Fruit fly (Drosophila melanogaster) whole organism, embryonic: ENCODE results near the gene cic.

ENCODE experiments used
- Atf-2 ChIP-seq: fragments of 200-800 bp; sonication (Bioruptor generic); optimal IDR thresholded peaks from 2 replicates; lab custom pipeline; 2016; ENCODE audit warnings: missing biosample characterization, missing genetic modification characterization
- Bdp1 ChIP-seq: fragments of 200-800 bp; sonication (Bioruptor generic); optimal IDR thresholded peaks from 3 replicates; lab custom pipeline; 2016; ENCODE audit warnings: missing biosample characterization, missing genetic modification characterization
- CG10462 ChIP-seq: fragments of 200-800 bp; sonication (Bioruptor generic); optimal IDR thresholded peaks from 2 replicates; lab custom pipeline; 2016; ENCODE audit warnings: missing biosample characterization, missing genetic modification characterization
- CG10979 ChIP-seq: fragments of 200-800 bp; sonication (Bioruptor generic); optimal IDR thresholded peaks from 2 replicates; lab custom pipeline; 2018; ENCODE audit warnings: missing biosample characterization, mild to moderate bottlenecking, missing genetic modification characterization, moderate library complexity
- CG13296 ChIP-seq: fragments of 200-800 bp; sonication (Bioruptor generic); optimal IDR thresholded peaks from 3 replicates; lab custom pipeline; 2018; ENCODE audit warnings: missing biosample characterization, mild to moderate bottlenecking, missing genetic modification characterization
- CG1647 ChIP-seq: fragments of 200-800 bp; sonication (Bioruptor generic); optimal IDR thresholded peaks from 3 replicates; lab custom pipeline; 2016; ENCODE audit warnings: missing biosample characterization, missing genetic modification characterization
- CG17568 ChIP-seq: fragments of 200-800 bp; sonication (Bioruptor generic); optimal IDR thresholded peaks from 2 replicates; lab custom pipeline; 2018; ENCODE audit warnings: missing biosample characterization, mild to moderate bottlenecking, missing genetic modification characterization, moderate library complexity
- CG17912 ChIP-seq: fragments of 200-800 bp; sonication (Bioruptor generic); optimal IDR thresholded peaks from 2 replicates; lab custom pipeline; 2018; ENCODE audit warnings: missing biosample characterization, mild to moderate bottlenecking, missing genetic modification characterization
- CG2202 ChIP-seq: fragments of 200-800 bp; sonication (Bioruptor generic); optimal IDR thresholded peaks from 2 replicates; lab custom pipeline; 2018; ENCODE audit warnings: missing biosample characterization, mild to moderate bottlenecking, missing genetic modification characterization
- CG33557 ChIP-seq: fragments of 200-800 bp; sonication (Bioruptor generic); optimal IDR thresholded peaks from 2 replicates; lab custom pipeline; 2019; ENCODE audit warnings: missing biosample characterization, mild to moderate bottlenecking, missing genetic modification characterization, moderate library complexity
- CG4282 ChIP-seq: fragments of 200-800 bp; sonication (Bioruptor generic); optimal IDR thresholded peaks from 2 replicates; lab custom pipeline; 2016; ENCODE audit warnings: missing biosample characterization, missing genetic modification characterization
- CG4360 ChIP-seq: fragments of 200-800 bp; sonication (Bioruptor generic); IDR thresholded peaks from 2 replicates; pipeline ENCODE4 v1.3.6; 2022; ENCODE audit warnings: missing biosample characterization, missing genetic modification characterization
- CG4617 ChIP-seq: fragments of 200-800 bp; sonication (Bioruptor generic); optimal IDR thresholded peaks from 3 replicates; lab custom pipeline; 2016; ENCODE audit warnings: missing biosample characterization, missing genetic modification characterization, borderline replicate concordance
- CG4854 ChIP-seq: fragments of 200-800 bp; sonication (Bioruptor generic); optimal IDR thresholded peaks from 2 replicates; lab custom pipeline; 2016; ENCODE audit warnings: missing biosample characterization, missing genetic modification characterization, inconsistent platforms
- CG6254 ChIP-seq: fragments of 200-800 bp; sonication (Bioruptor generic); optimal IDR thresholded peaks from 3 replicates; lab custom pipeline; 2017; ENCODE audit warnings: mild to moderate bottlenecking, missing biosample characterization, missing genetic modification reagents, missing genetic modification characterization
- CG8089 ChIP-seq: fragments of 200-800 bp; sonication (Bioruptor generic); optimal IDR thresholded peaks from 3 replicates; lab custom pipeline; 2016; ENCODE audit warnings: missing biosample characterization, missing genetic modification characterization
- Doc3 ChIP-seq: fragments of 200-800 bp; sonication (Bioruptor generic); IDR thresholded peaks from 3 replicates; pipeline ENCODE4 v1.3.6; 2022; ENCODE audit warnings: missing biosample characterization, missing genetic modification characterization; ENCODE audit not compliant: partially characterized antibody
- Dp ChIP-seq: fragments of 200-800 bp; sonication (Bioruptor generic); optimal IDR thresholded peaks from 2 replicates; lab custom pipeline; 2018; ENCODE audit warnings: missing biosample characterization, mild to moderate bottlenecking, missing genetic modification characterization, moderate library complexity
- Drgx ChIP-seq: fragments of 200-800 bp; sonication (Bioruptor generic); IDR thresholded peaks from 2 replicates; pipeline ENCODE4 v1.3.6; 2022; ENCODE audit warnings: missing biosample characterization, missing genetic modification characterization
- HHEX ChIP-seq: fragments of 200-800 bp; sonication (Bioruptor generic); optimal IDR thresholded peaks from 3 replicates; lab custom pipeline; 2017; ENCODE audit warnings: missing biosample characterization, mild to moderate bottlenecking, missing genetic modification characterization, missing genetic modification reagents
- Hey ChIP-seq: fragments of 200-800 bp; sonication (Bioruptor generic); optimal IDR thresholded peaks from 3 replicates; lab custom pipeline; 2018; ENCODE audit warnings: missing biosample characterization, mild to moderate bottlenecking, missing genetic modification characterization
- Hmr ChIP-seq: fragments of 200-800 bp; sonication (Bioruptor generic); optimal IDR thresholded peaks from 3 replicates; lab custom pipeline; 2017; ENCODE audit warnings: mild to moderate bottlenecking, missing biosample characterization, missing genetic modification reagents, missing genetic modification characterization
- Hsf ChIP-seq: fragments of 200-800 bp; sonication (Bioruptor generic); optimal IDR thresholded peaks from 3 replicates; lab custom pipeline; 2016; ENCODE audit warnings: missing biosample characterization, missing genetic modification characterization
- NC2α ChIP-seq: fragments of 200-800 bp; sonication (Bioruptor generic); optimal IDR thresholded peaks from 2 replicates; lab custom pipeline; 2016; ENCODE audit warnings: missing biosample characterization, missing genetic modification characterization
- Neu2 ChIP-seq: fragments of 200-800 bp; sonication (Bioruptor generic); optimal IDR thresholded peaks from 3 replicates; lab custom pipeline; 2016; ENCODE audit warnings: missing biosample characterization, missing genetic modification characterization, borderline replicate concordance
- Oli ChIP-seq: fragments of 200-800 bp; sonication (Bioruptor generic); optimal IDR thresholded peaks from 2 replicates; lab custom pipeline; 2018; ENCODE audit warnings: missing biosample characterization, mild to moderate bottlenecking, missing genetic modification characterization, moderate library complexity
- Sry-β ChIP-seq: fragments of 200-800 bp; sonication (Bioruptor generic); optimal IDR thresholded peaks from 2 replicates; lab custom pipeline; 2018; ENCODE audit warnings: missing biosample characterization, mild to moderate bottlenecking, missing genetic modification characterization, moderate library complexity
- Stat92E ChIP-seq, 3 experiments: fragments of >200 bp in 2 of 3; fragments of 200-800 bp in 1 of 3; sonication (Bioruptor generic) in 1 of 3; optimal IDR thresholded peaks; 2 replicates each; lab custom pipeline; 2017 to 2019; ENCODE audit warnings: missing biosample characterization in 3 of 3, missing genetic modification characterization in 3 of 3, mild to moderate bottlenecking in 1 of 3, moderate library complexity in 1 of 3
- Usf ChIP-seq: fragments of 200-800 bp; sonication (Bioruptor generic); optimal IDR thresholded peaks from 2 replicates; lab custom pipeline; 2017; ENCODE audit warnings: missing genotype, missing biosample characterization, missing genetic modification characterization
- amos ChIP-seq: fragments of 200-800 bp; sonication (Bioruptor generic); IDR thresholded peaks from 2 replicates; pipeline ENCODE4 v1.3.6; 2022; ENCODE audit warnings: missing biosample characterization, missing genetic modification characterization; ENCODE audit not compliant: partially characterized antibody
- br ChIP-seq: fragments of >200 bp; optimal IDR thresholded peaks from 2 replicates; lab custom pipeline; 2017
- caup ChIP-seq: fragments of 200-800 bp; sonication (Bioruptor generic); optimal IDR thresholded peaks from 3 replicates; lab custom pipeline; 2017; ENCODE audit warnings: missing biosample characterization, mild to moderate bottlenecking, missing genetic modification characterization, moderate library complexity; ENCODE audit not compliant: severe bottlenecking
- cwo ChIP-seq: fragments of 200-800 bp; sonication (Bioruptor generic); optimal IDR thresholded peaks from 3 replicates; lab custom pipeline; 2017; ENCODE audit warnings: missing biosample characterization, missing genetic modification characterization, mild to moderate bottlenecking, moderate library complexity, missing genetic modification reagents
- danr ChIP-seq: fragments of 200-800 bp; sonication (Bioruptor generic); IDR thresholded peaks from 2 replicates; pipeline ENCODE4 v1.3.6; 2022; ENCODE audit warnings: missing biosample characterization, missing genetic modification characterization
- ems ChIP-seq: fragments of 200-800 bp; sonication (Bioruptor generic); optimal IDR thresholded peaks from 3 replicates; lab custom pipeline; 2016; ENCODE audit warnings: missing biosample characterization, missing genetic modification characterization
- insv ChIP-seq, 2 experiments: fragments of 200-800 bp; sonication (Bioruptor generic); optimal IDR thresholded peaks; 3 replicates each; lab custom pipeline; 2016 to 2018; ENCODE audit warnings: missing biosample characterization in 2 of 2, missing genetic modification characterization in 2 of 2
- jumu ChIP-seq: fragments of 200-800 bp; sonication (Bioruptor generic); optimal IDR thresholded peaks from 3 replicates; lab custom pipeline; 2016; ENCODE audit warnings: missing biosample characterization, missing genetic modification characterization
- klu ChIP-seq: fragments of 200-800 bp; sonication (Bioruptor generic); IDR thresholded peaks from 2 replicates; pipeline ENCODE4 v1.3.6; 2022; ENCODE audit warnings: missing biosample characterization, missing genetic modification characterization
- mld ChIP-seq: fragments of 200-800 bp; sonication (Bioruptor generic); IDR thresholded peaks from 3 replicates; pipeline ENCODE4 v1.3.6; 2022; ENCODE audit warnings: missing biosample characterization, missing genetic modification characterization; ENCODE audit not compliant: partially characterized antibody
- onecut ChIP-seq: fragments of 200-800 bp; sonication (Bioruptor generic); IDR thresholded peaks from 2 replicates; pipeline ENCODE4 v1.3.6; 2022; ENCODE audit warnings: missing biosample characterization, missing genetic modification characterization
- p53 ChIP-seq: fragments of 200-800 bp; sonication (Bioruptor generic); optimal IDR thresholded peaks from 2 replicates; lab custom pipeline; 2016; ENCODE audit warnings: missing biosample characterization, missing genetic modification characterization
- pan ChIP-seq, 4 experiments: fragments of >200 bp in 3 of 4; fragments of 200-800 bp in 1 of 4; sonication (Bioruptor generic) in 1 of 4; optimal IDR thresholded peaks in 3 of 4; IDR thresholded peaks in 1 of 4; 2 replicates each; pipeline versions ENCODE4 v1.3.6 to Lab custom; 2017 to 2022; ENCODE audit warnings: missing biosample characterization in 2 of 4, missing genetic modification characterization in 2 of 4, mixed read lengths in 1 of 4
- pum ChIP-seq: fragments of 200-800 bp; sonication (Bioruptor generic); optimal IDR thresholded peaks from 2 replicates; lab custom pipeline; 2016; ENCODE audit warnings: missing biosample characterization, missing genetic modification characterization
- run ChIP-seq: fragments of 200-800 bp; sonication (Bioruptor generic); optimal IDR thresholded peaks from 3 replicates; lab custom pipeline; 2018; ENCODE audit warnings: missing biosample characterization, mild to moderate bottlenecking, missing genetic modification characterization
- scrt ChIP-seq: fragments of 200-800 bp; sonication (Bioruptor generic); optimal IDR thresholded peaks from 2 replicates; lab custom pipeline; 2018; ENCODE audit warnings: missing biosample characterization, mild to moderate bottlenecking, missing genetic modification characterization, moderate library complexity
- sd ChIP-seq: fragments of 200-800 bp; sonication (Bioruptor generic); optimal IDR thresholded peaks from 3 replicates; lab custom pipeline; 2018; ENCODE audit warnings: missing biosample characterization, mild to moderate bottlenecking, missing genetic modification characterization, moderate library complexity
- sr ChIP-seq: fragments of 200-800 bp; sonication (Bioruptor generic); IDR thresholded peaks from 3 replicates; pipeline ENCODE4 v1.3.6; 2022; ENCODE audit warnings: missing biosample characterization, missing genetic modification characterization
- trh ChIP-seq: fragments of 200-800 bp; sonication (Bioruptor generic); optimal IDR thresholded peaks from 2 replicates; lab custom pipeline; 2016; ENCODE audit warnings: missing biosample characterization, missing genetic modification characterization
- yki ChIP-seq: fragments of >200 bp; optimal IDR thresholded peaks from 3 replicates; lab custom pipeline; 2018

cic gene

dm6 chr3R:20308972-20309660 lies 56.5 kb downstream of the cic start, which contains the start of gene Orp8 (continued):
- no peak for TF ChIP-seq CG1647 (GFP tag; lab: Kevin White, UChicago)
- TF ChIP-seq trh (GFP tag; lab: Kevin White, UChicago) = no peak
- TF ChIP-seq onecut (GFP tag; lab: Robert Waterston, UW) = no peak; the same call in 1 of the 2 replicates
- TF ChIP-seq Oli = no peak
- TF ChIP-seq Atf-2 (GFP tag; lab: Kevin White, UChicago) = no peak
- TF ChIP-seq yki = no peak
- TF ChIP-seq Usf (GFP tag; lab: Kevin White, UChicago) = no peak
- no peak for TF ChIP-seq CG4617 (GFP tag; lab: Kevin White, UChicago)
- TF ChIP-seq cwo (GFP tag; lab: Kevin White, UChicago) = peak; percentile 46
- TF ChIP-seq br (lab: Kevin White, UChicago) = no peak
- TF ChIP-seq Drgx (GFP tag; lab: Robert Waterston, UW) = peak; percentile 69
- no peak for TF ChIP-seq CG6254 (GFP tag; lab: Kevin White, UChicago)
- peak in 1 of 3 experiments; percentile 24 for TF ChIP-seq Stat92E (GFP tag; optimal IDR thresholded peaks at IDR 0.05; lab: Kevin White, UChicago)
- no peak for TF ChIP-seq NC2α (GFP tag; lab: Kevin White, UChicago)
- no peak for TF ChIP-seq klu (GFP tag; lab: Robert Waterston, UW)
- TF ChIP-seq Doc3 (GFP tag; lab: Robert Waterston, UW) = peak; percentile 58; the same call in 2 of the 3 replicates
- TF ChIP-seq Bdp1 (GFP tag; lab: Kevin White, UChicago) = no peak
- no peak for TF ChIP-seq CG8089 (GFP tag; lab: Kevin White, UChicago)
- TF ChIP-seq jumu = no peak
- TF ChIP-seq pum (GFP tag; lab: Kevin White, UChicago) = no peak
- TF ChIP-seq amos (GFP tag; lab: Robert Waterston, UW) = peak; percentile 32; the same call in 1 of the 2 replicates
- TF ChIP-seq Hmr (GFP tag; lab: Kevin White, UChicago) = peak; percentile 41
- TF ChIP-seq CG2202 = no peak
- no peak for TF ChIP-seq CG4282 (GFP tag; lab: Kevin White, UChicago)
- peak; percentile 61 for TF ChIP-seq sd (tag; lab: Kevin White, UChicago)
- TF ChIP-seq CG10979 (tag; lab: Kevin White, UChicago) = no peak
- no peak for TF ChIP-seq sr
- TF ChIP-seq p53 = no peak
- TF ChIP-seq CG13296 (GFP tag; lab: Kevin White, UChicago) = peak; percentile 20
- peak; percentile 87 for TF ChIP-seq Dp (GFP tag; lab: Kevin White, UChicago)
- no peak for TF ChIP-seq pan (optimal IDR thresholded peaks at IDR 0.05; lab: Kevin White, UChicago)
- peak in 1 of 2 experiments; percentile 22 for TF ChIP-seq pan (GFP tag; optimal IDR thresholded peaks at IDR 0.05 in 1 of 2, IDR thresholded peaks at IDR 0.05 in 1 of 2)
- TF ChIP-seq ems (GFP tag; lab: Kevin White, UChicago) = peak; percentile 1
- TF ChIP-seq CG10462 (GFP tag; lab: Kevin White, UChicago) = no peak
- TF ChIP-seq CG17568 (GFP tag; lab: Kevin White, UChicago) = no peak
- no peak for TF ChIP-seq HHEX (GFP tag; lab: Kevin White, UChicago)
- peak; percentile 5 for TF ChIP-seq CG33557 (GFP tag; lab: Kevin White, UChicago)
- TF ChIP-seq Hey (tag; lab: Kevin White, UChicago) = no peak
- peak; percentile 21 for TF ChIP-seq scrt
- no peak for TF ChIP-seq Sry-β (GFP tag; lab: Kevin White, UChicago)
- peak; percentile 65 for TF ChIP-seq caup
- TF ChIP-seq CG17912 = no peak
- TF ChIP-seq CG4360 = no peak
- TF ChIP-seq danr (GFP tag; lab: Robert Waterston, UW) = no peak
- no peak for TF ChIP-seq insv (GFP tag; optimal IDR thresholded peaks at IDR 0.05; lab: Kevin White, UChicago)
- 0 out of 3 replicates have a peak, but pooled peaks have one; percentile 8 for TF ChIP-seq mld (GFP tag; lab: Robert Waterston, UW)
- no peak for TF ChIP-seq Neu2 (GFP tag; lab: Kevin White, UChicago)
- no peak for TF ChIP-seq CG4854 (GFP tag; lab: Kevin White, UChicago)
- no peak for TF ChIP-seq Hsf (GFP tag; lab: Kevin White, UChicago)
- TF ChIP-seq run (tag; lab: Kevin White, UChicago) = no peak
